Worm (Caenorhabditis elegans) whole organism, young adult: ENCODE results near the gene algn-11.

Experiments
- B0019.2 ChIP-seq: fragments of 200-800 bp; sonication (Bioruptor generic); conservative IDR thresholded peaks from 2 replicates; pipeline ENCODE4 v1.3.6; 2022; ENCODE audit warnings: missing genetic modification reagents, missing genetic modification characterization, missing compliant biosample characterization
- C17E4.6 ChIP-seq: fragments of 200-800 bp; sonication (Bioruptor generic); IDR thresholded peaks from 2 replicates; pipeline ENCODE4 v1.3.6; 2022; ENCODE audit warnings: missing genetic modification reagents, missing genetic modification characterization, missing compliant biosample characterization
- F23B12.7 ChIP-seq: sonication (generic microtip); optimal IDR thresholded peaks from 2 replicates; lab custom pipeline; 2017; ENCODE audit warnings: missing genetic modification characterization, mild to moderate bottlenecking, missing compliant biosample characterization, antibody characterized with exemption, moderate library complexity; ENCODE audit not compliant: insufficient read depth
- F37B4.10 ChIP-seq: fragments of 200-800 bp; sonication (Bioruptor generic); IDR thresholded peaks from 2 replicates; pipeline ENCODE4 v1.3.6; 2022; ENCODE audit warnings: missing genetic modification characterization, missing compliant biosample characterization
- F39B2.1 ChIP-seq: fragments of 200-800 bp; sonication (Bioruptor generic); IDR thresholded peaks from 2 replicates; pipeline ENCODE4 v1.3.6; 2022; ENCODE audit warnings: missing genetic modification reagents, missing genetic modification characterization, missing compliant biosample characterization
- F52B5.7 ChIP-seq: sonication (generic microtip); optimal IDR thresholded peaks from 2 replicates; lab custom pipeline; 2016; ENCODE audit warnings: mild to moderate bottlenecking, missing genetic modification characterization, missing compliant biosample characterization
- F57A8.1 ChIP-seq: fragments of 200-800 bp; sonication (Bioruptor generic); optimal IDR thresholded peaks from 2 replicates; lab custom pipeline; 2018; ENCODE audit warnings: mild to moderate bottlenecking, missing genetic modification characterization, moderate library complexity, missing compliant biosample characterization
- athp-1 ChIP-seq: sonication (generic microtip); optimal IDR thresholded peaks from 2 replicates; lab custom pipeline; 2017; ENCODE audit warnings: mild to moderate bottlenecking, missing genetic modification characterization, missing compliant biosample characterization
- attf-5 ChIP-seq: fragments of 200-800 bp; sonication (Bioruptor generic); optimal IDR thresholded peaks from 2 replicates; lab custom pipeline; 2018; ENCODE audit warnings: mild to moderate bottlenecking, missing genetic modification characterization, missing compliant biosample characterization
- bed-1 ChIP-seq: fragments of 200-800 bp; sonication (Bioruptor generic); IDR thresholded peaks from 2 replicates; pipeline ENCODE4 v1.3.6; 2022; ENCODE audit warnings: missing genetic modification reagents, missing genetic modification characterization, missing compliant biosample characterization
- bed-2 ChIP-seq: fragments of 200-800 bp; sonication (Bioruptor generic); IDR thresholded peaks from 2 replicates; pipeline ENCODE4 v1.3.6; 2022; ENCODE audit warnings: missing genetic modification reagents, missing genetic modification characterization, missing compliant biosample characterization
- cebp-2 ChIP-seq: fragments of 200-800 bp; sonication (Bioruptor generic); IDR thresholded peaks from 2 replicates; pipeline ENCODE4 v1.3.6; 2022; ENCODE audit warnings: missing genetic modification characterization, missing compliant biosample characterization
- ceh-40 ChIP-seq: fragments of 200-800 bp; sonication (Bioruptor generic); IDR thresholded peaks from 2 replicates; pipeline ENCODE4 v1.3.6; 2022; ENCODE audit warnings: missing genetic modification characterization, missing compliant biosample characterization
- ceh-58 ChIP-seq: fragments of 200-800 bp; sonication (Bioruptor generic); IDR thresholded peaks from 2 replicates; pipeline ENCODE4 v1.3.6; 2022; ENCODE audit warnings: missing genetic modification characterization, missing compliant biosample characterization
- dpl-1 ChIP-seq: fragments of 150-350 bp; optimal IDR thresholded peaks from 2 replicates; lab custom pipeline; 2014; ENCODE audit warnings: missing biosample characterization, missing genetic modification reagents, missing genetic modification characterization
- efl-1 ChIP-seq: fragments of 150-350 bp; optimal IDR thresholded peaks from 2 replicates; lab custom pipeline; 2014; ENCODE audit warnings: missing biosample characterization, missing genetic modification reagents, missing genetic modification characterization
- egl-18 ChIP-seq: fragments of 200-800 bp; sonication (Bioruptor generic); IDR thresholded peaks from 2 replicates; pipeline ENCODE4 v1.3.6; 2022; ENCODE audit warnings: missing genetic modification reagents, missing genetic modification characterization, missing compliant biosample characterization
- egl-44 ChIP-seq: fragments of 200-800 bp; sonication (Bioruptor generic); IDR thresholded peaks from 2 replicates; pipeline ENCODE4 v1.3.6; 2022; ENCODE audit warnings: missing genetic modification reagents, missing genetic modification characterization, missing compliant biosample characterization
- ets-4 ChIP-seq: fragments of 200-800 bp; sonication (Bioruptor generic); optimal IDR thresholded peaks from 2 replicates; lab custom pipeline; 2018; ENCODE audit warnings: mild to moderate bottlenecking, missing genetic modification characterization, missing compliant biosample characterization
- gei-17 ChIP-seq: fragments of 200-800 bp; sonication (Bioruptor generic); optimal IDR thresholded peaks from 2 replicates; lab custom pipeline; 2018; ENCODE audit warnings: mild to moderate bottlenecking, missing genetic modification characterization, missing compliant biosample characterization
- hmg-1.2 ChIP-seq: fragments of 200-800 bp; sonication (Bioruptor generic); IDR thresholded peaks from 2 replicates; pipeline ENCODE4 v1.3.6; 2022; ENCODE audit warnings: missing genetic modification reagents, missing genetic modification characterization, missing compliant biosample characterization
- hrde-1 ChIP-seq: sonication (generic microtip); optimal IDR thresholded peaks from 2 replicates; lab custom pipeline; 2016; ENCODE audit warnings: missing genetic modification characterization, mild to moderate bottlenecking, missing compliant biosample characterization, moderate library complexity, missing genotype, missing genetic modification reagents, borderline replicate concordance
- hsf-1 ChIP-seq: fragments of 200-800 bp; sonication (Bioruptor generic); IDR thresholded peaks from 2 replicates; pipeline ENCODE4 v1.3.6; 2022; ENCODE audit warnings: missing genetic modification reagents, missing genetic modification characterization, missing compliant biosample characterization
- lag-1 ChIP-seq: fragments of 200-800 bp; sonication (Bioruptor generic); IDR thresholded peaks from 2 replicates; pipeline ENCODE4 v1.3.6; 2022; ENCODE audit warnings: missing genetic modification reagents, missing genetic modification characterization, missing compliant biosample characterization
- lin-35 ChIP-seq, 3 experiments: fragments of 150-350 bp in 2 of 3; sonication (generic microtip) in 1 of 3; optimal IDR thresholded peaks; 2 replicates each; lab custom pipeline; 2014 to 2018; ENCODE audit warnings: missing biosample characterization in 3 of 3, missing genetic modification characterization in 3 of 3, missing genetic modification reagents in 3 of 3
- lin-40 ChIP-seq: sonication (generic microtip); optimal IDR thresholded peaks from 2 replicates; lab custom pipeline; 2016; ENCODE audit warnings: missing genetic modification characterization, mild to moderate bottlenecking, missing compliant biosample characterization, missing genotype, missing genetic modification reagents
- lin-54 ChIP-seq: fragments of 200-800 bp; sonication (Bioruptor generic); optimal IDR thresholded peaks from 2 replicates; lab custom pipeline; 2018; ENCODE audit warnings: mild to moderate bottlenecking, missing genetic modification characterization, missing compliant biosample characterization
- lsy-27 ChIP-seq: sonication (generic microtip); optimal IDR thresholded peaks from 2 replicates; lab custom pipeline; 2017; ENCODE audit warnings: missing genetic modification characterization, mild to moderate bottlenecking, missing compliant biosample characterization, antibody characterized with exemption, missing genotype, borderline replicate concordance; ENCODE audit not compliant: insufficient read depth
- madf-3 ChIP-seq: fragments of 200-800 bp; sonication (Bioruptor generic); IDR thresholded peaks from 2 replicates; pipeline ENCODE4 v1.3.6; 2022; ENCODE audit warnings: missing genetic modification reagents, missing genetic modification characterization, missing compliant biosample characterization
- madf-8 ChIP-seq: fragments of 200-800 bp; sonication (Bioruptor generic); conservative IDR thresholded peaks from 2 replicates; pipeline ENCODE4 v1.3.6; 2022; ENCODE audit warnings: missing genetic modification reagents, missing genetic modification characterization, missing compliant biosample characterization
- mcd-1 ChIP-seq: fragments of 200-800 bp; sonication (Bioruptor generic); IDR thresholded peaks from 2 replicates; pipeline ENCODE4 v1.3.6; 2022; ENCODE audit warnings: missing genetic modification reagents, missing genetic modification characterization, missing compliant biosample characterization
- mel-28 ChIP-seq: sonication (generic microtip); optimal IDR thresholded peaks from 2 replicates; lab custom pipeline; 2016; ENCODE audit warnings: borderline replicate concordance, mild to moderate bottlenecking, missing genetic modification characterization, missing compliant biosample characterization
- mxl-1 ChIP-seq: sonication (generic microtip); optimal IDR thresholded peaks from 2 replicates; lab custom pipeline; 2016; ENCODE audit warnings: missing genetic modification characterization, missing compliant biosample characterization
- nfya-2 ChIP-seq: fragments of 200-800 bp; sonication (Bioruptor generic); IDR thresholded peaks from 2 replicates; pipeline ENCODE4 v1.3.6; 2022; ENCODE audit warnings: missing genetic modification reagents, missing genetic modification characterization, missing compliant biosample characterization
- nhr-120 ChIP-seq: fragments of 200-800 bp; sonication (Bioruptor generic); IDR thresholded peaks from 2 replicates; pipeline ENCODE4 v1.3.6; 2022; ENCODE audit warnings: missing genetic modification characterization, missing compliant biosample characterization
- rec-8 ChIP-seq, 2 experiments: sonication (generic microtip); optimal IDR thresholded peaks; 2 replicates each; lab custom pipeline; 2016; ENCODE audit warnings: mild to moderate bottlenecking in 2 of 2, missing genetic modification characterization in 2 of 2, missing genetic modification reagents in 2 of 2, missing genotype in 2 of 2, missing biosample characterization in 1 of 2, missing compliant biosample characterization in 1 of 2, moderate library complexity in 1 of 2
- repo-1 ChIP-seq: sonication (generic microtip); optimal IDR thresholded peaks from 2 replicates; lab custom pipeline; 2017; ENCODE audit warnings: mild to moderate bottlenecking, missing genetic modification characterization, missing compliant biosample characterization
- snpc-4 ChIP-seq, 5 experiments: fragments of 150-350 bp in 1 of 5; sonication (generic microtip) in 4 of 5; optimal IDR thresholded peaks; 2 replicates each; lab custom pipeline; 2014 to 2018; ENCODE audit warnings: missing genetic modification characterization in 5 of 5, missing biosample characterization in 3 of 5, antibody characterized with exemption in 2 of 5, mild to moderate bottlenecking in 2 of 5, missing compliant biosample characterization in 2 of 5, missing genotype in 2 of 5, moderate library complexity in 2 of 5, missing genetic modification reagents in 1 of 5
- somi-1 ChIP-seq: fragments of 200-800 bp; sonication (Bioruptor generic); optimal IDR thresholded peaks from 2 replicates; lab custom pipeline; 2018; ENCODE audit warnings: mild to moderate bottlenecking, missing genetic modification characterization, missing compliant biosample characterization
- sptf-2 ChIP-seq: fragments of 200-800 bp; sonication (Bioruptor generic); optimal IDR thresholded peaks from 2 replicates; lab custom pipeline; 2018; ENCODE audit warnings: mild to moderate bottlenecking, missing genetic modification characterization, missing compliant biosample characterization
- unc-130 ChIP-seq: sonication (generic microtip); optimal IDR thresholded peaks from 2 replicates; lab custom pipeline; 2016; ENCODE audit warnings: missing genetic modification reagents, missing genetic modification characterization, missing compliant biosample characterization
- xnd-1 ChIP-seq: sonication (generic microtip); optimal IDR thresholded peaks from 2 replicates; lab custom pipeline; 2016; ENCODE audit warnings: missing genotype, missing genetic modification reagents, missing genetic modification characterization, missing compliant biosample characterization
- zfh-2 ChIP-seq: fragments of 200-800 bp; sonication (Bioruptor generic); conservative IDR thresholded peaks from 2 replicates; pipeline ENCODE4 v1.3.6; 2022; ENCODE audit warnings: missing genetic modification reagents, missing genetic modification characterization, missing compliant biosample characterization
- ztf-18 ChIP-seq: sonication (generic microtip); optimal IDR thresholded peaks from 2 replicates; lab custom pipeline; 2016; ENCODE audit warnings: missing genotype, mild to moderate bottlenecking, missing genetic modification characterization, missing compliant biosample characterization
- ztf-25 ChIP-seq: fragments of 200-800 bp; sonication (Bioruptor generic); IDR thresholded peaks from 2 replicates; pipeline ENCODE4 v1.3.6; 2022; ENCODE audit warnings: missing genetic modification reagents, missing genetic modification characterization, missing compliant biosample characterization
- ztf-26 ChIP-seq: sonication (generic microtip); optimal IDR thresholded peaks from 2 replicates; lab custom pipeline; 2017; ENCODE audit warnings: missing genetic modification characterization, missing compliant biosample characterization
- ztf-3 ChIP-seq: fragments of 200-800 bp; sonication (Bioruptor generic); optimal IDR thresholded peaks from 2 replicates; lab custom pipeline; 2018; ENCODE audit warnings: mild to moderate bottlenecking, missing genetic modification characterization, missing compliant biosample characterization
- ztf-6 ChIP-seq: fragments of 200-800 bp; sonication (Bioruptor generic); IDR thresholded peaks from 2 replicates; pipeline ENCODE4 v1.3.6; 2022; ENCODE audit warnings: missing genetic modification reagents, missing genetic modification characterization, missing compliant biosample characterization

The algn-11 gene

ce11 chrIII:7278491-7278890, 11.9 kb downstream of the algn-11 start (continued):
- no peak for TF ChIP-seq ztf-6 (GFP tag; lab: Robert Waterston, UW)
- TF ChIP-seq bed-2 (GFP tag; lab: Robert Waterston, UW) = no peak
- no peak for TF ChIP-seq unc-130 (GFP tag; lab: Kevin White, UChicago)
- TF ChIP-seq nhr-120 (GFP tag; lab: Robert Waterston, UW) = 0 out of 2 replicates have a peak, but pooled peaks have one; percentile 47
- peak; percentile 5 for TF ChIP-seq athp-1 (tag; lab: Kevin White, UChicago)
- peak; percentile 46 for TF ChIP-seq ztf-18 (tag; lab: Kevin White, UChicago)
- no peak for TF ChIP-seq F57A8.1 (GFP tag; lab: Kevin White, UChicago)
- TF ChIP-seq madf-3 (GFP tag; lab: Robert Waterston, UW) = no peak
- peak; percentile 38 for TF ChIP-seq F52B5.7 (tag; lab: Kevin White, UChicago)
- TF ChIP-seq mxl-1 = no peak
- no peak for TF ChIP-seq egl-18 (GFP tag; lab: Robert Waterston, UW)
- TF ChIP-seq madf-8 (GFP tag; lab: Robert Waterston, UW) = no peak
- TF ChIP-seq gei-17 (GFP tag; lab: Kevin White, UChicago) = peak; percentile 83
- no peak for TF ChIP-seq xnd-1
- TF ChIP-seq bed-1 (GFP tag; lab: Robert Waterston, UW) = no peak
- TF ChIP-seq repo-1 (tag; lab: Kevin White, UChicago) = peak; percentile 95
- peak; percentile 76 for TF ChIP-seq lin-54 (GFP tag; lab: Kevin White, UChicago)
- no peak for TF ChIP-seq nfya-2 (GFP tag; lab: Robert Waterston, UW)
- TF ChIP-seq rec-8 (tag; optimal IDR thresholded peaks at IDR 0.05; lab: Kevin White, UChicago) = peak in 1 of 2 experiments; percentile 6
- no peak for TF ChIP-seq sptf-2 (GFP tag; lab: Kevin White, UChicago)
- TF ChIP-seq hsf-1 = no peak
- TF ChIP-seq ztf-3 (GFP tag; lab: Kevin White, UChicago) = no peak
- peak; percentile 60 for TF ChIP-seq somi-1 (GFP tag; lab: Kevin White, UChicago)
- TF ChIP-seq F39B2.1 (GFP tag; lab: Robert Waterston, UW) = no peak
- no peak for TF ChIP-seq ztf-25 (GFP tag; lab: Robert Waterston, UW)
- TF ChIP-seq B0019.2 = no peak
- TF ChIP-seq ceh-58 (GFP tag; lab: Robert Waterston, UW) = no peak
- TF ChIP-seq attf-5 (GFP tag; lab: Kevin White, UChicago) = peak; percentile 58
- TF ChIP-seq lin-40 (tag; lab: Kevin White, UChicago) = peak; percentile 90
- peak; percentile 82 for TF ChIP-seq ztf-26
- TF ChIP-seq F23B12.7 = peak; percentile 41
- TF ChIP-seq F37B4.10 (GFP tag; lab: Robert Waterston, UW) = no peak
- TF ChIP-seq C17E4.6 = no peak
- peak; percentile 42; the same call in 1 of the 2 replicates for TF ChIP-seq egl-44 (GFP tag; lab: Robert Waterston, UW)
- TF ChIP-seq ets-4 (GFP tag; lab: Kevin White, UChicago) = peak; percentile 23
- no peak for TF ChIP-seq lag-1 (GFP tag; lab: Robert Waterston, UW)
- TF ChIP-seq cebp-2 (GFP tag; lab: Robert Waterston, UW) = no peak
- TF ChIP-seq zfh-2 = no peak
- no peak for TF ChIP-seq hrde-1
- TF ChIP-seq hmg-1.2 (GFP tag; lab: Robert Waterston, UW) = peak; percentile 70
- TF ChIP-seq, all 124 proteins: peak for 58

- TF ChIP-seq lsy-27 (tag; lab: Kevin White, UChicago) (no peak), mcd-1 (GFP tag; lab: Robert Waterston, UW) (peak; percentile 88), efl-1 (GFP tag; lab: Kevin White, UChicago) (peak; percentile 75), lin-54 (GFP tag; lab: Kevin White, UChicago) (peak; percentile 87), lin-35 (GFP tag; optimal IDR thresholded peaks at IDR 0.05; lab: Kevin White, UChicago) (peak; percentile 1 to 77 (median 27)), mel-28 (tag; lab: Kevin White, UChicago) (no peak), ceh-40 (GFP tag; lab: Robert Waterston, UW) (no peak), snpc-4 (GFP tag; optimal IDR thresholded peaks at IDR 0.05; lab: Kevin White, UChicago) (no peak), snpc-4 (tag; optimal IDR thresholded peaks at IDR 0.05; lab: Kevin White, UChicago) (peak in 2 of 4 experiments; percentile 12 to 48), dpl-1 (GFP tag; lab: Kevin White, UChicago) (peak; percentile 42)
- TF ChIP-seq, all 124 proteins: peak for 6
Observed at ce11 chrIII:7277228-7277627, 13.1 kb downstream of the algn-11 start, which contains the start of the genes spot-1 and B0361.11. Gene spot-1, minus strand, starts transcription at chrIII:7277274. Gene B0361.11, plus strand, starts transcription at chrIII:7277599.
